Fruit fly (Drosophila melanogaster): ENCODE measurements around the gene SNF4Agamma.

Gene SNF4Agamma

dm6 chr3R:21097631-21098117, 42.9 kb upstream of the SNF4Agamma start, which contains the start of gene RhoGAP93B (continued):
- TF ChIP-seq Kr (GFP tag; optimal IDR thresholded peaks at IDR 0.05) (no peak), croc (GFP tag; conservative IDR thresholded peaks at IDR 0.05) (peak; percentile 71; the same call in 2 of the 3 replicates), Mes4 (GFP tag; optimal IDR thresholded peaks at IDR 0.05) (peak; percentile 81), CG4820 (GFP tag; optimal IDR thresholded peaks at IDR 0.05) (peak; percentile 56), CG1647 (GFP tag; optimal IDR thresholded peaks at IDR 0.05) (peak; percentile 85), nau (GFP tag; optimal IDR thresholded peaks at IDR 0.05) (no peak), stc (GFP tag; IDR thresholded peaks at IDR 0.05) (peak; percentile 87), CG17612 (GFP tag; IDR thresholded peaks at IDR 0.05) (peak; percentile 78), gce (GFP tag; IDR thresholded peaks at IDR 0.05) (0 out of 3 replicates have a peak, but pooled peaks have one; percentile 48), psq (GFP tag; optimal IDR thresholded peaks at IDR 0.05) (peak; percentile 77), E2f1 (GFP tag; IDR thresholded peaks at IDR 0.05) (peak; percentile 95), chn (GFP tag; optimal IDR thresholded peaks at IDR 0.05) (peak; percentile 86), PHDP (tag; optimal IDR thresholded peaks at IDR 0.05) (peak; percentile 84), CG16779 (GFP tag; IDR thresholded peaks at IDR 0.05) (peak; percentile 74), Taf1 (GFP tag; IDR thresholded peaks at IDR 0.05) (peak; percentile 80), odd (GFP tag; optimal IDR thresholded peaks at IDR 0.05) (peak; percentile 9), bcd (GFP tag; optimal IDR thresholded peaks at IDR 0.05) (peak; percentile 70), maf-S (GFP tag; optimal IDR thresholded peaks at IDR 0.05) (peak; percentile 60), lov (optimal IDR thresholded peaks at IDR 0.05) (no peak), lov (GFP tag; IDR thresholded peaks at IDR 0.05) (peak; percentile 78; the same call in 1 of the 3 replicates), CG8765 (GFP tag; IDR thresholded peaks at IDR 0.05) (peak; percentile 94), CG9215 (GFP tag; IDR thresholded peaks at IDR 0.05) (peak; percentile 90), Nf-YB (GFP tag; optimal IDR thresholded peaks at IDR 0.05) (peak; percentile 53), Hr39 (optimal IDR thresholded peaks at IDR 0.05) (no peak), CG10147 (GFP tag; optimal IDR thresholded peaks at IDR 0.05) (peak; percentile 86), trh (GFP tag; optimal IDR thresholded peaks at IDR 0.05) (peak; percentile 79), pho (GFP tag; optimal IDR thresholded peaks at IDR 0.05) (peak; percentile 93), CG33557 (GFP tag; optimal IDR thresholded peaks at IDR 0.05) (peak; percentile 69), cad (GFP tag; optimal IDR thresholded peaks at IDR 0.05) (no peak), CG6272 (GFP tag; IDR thresholded peaks at IDR 0.05) (peak; percentile 96), fd64A (GFP tag; optimal IDR thresholded peaks at IDR 0.05) (peak; percentile 22), sisA (GFP tag; IDR thresholded peaks at IDR 0.05) (peak; percentile 96), gt (GFP tag; IDR thresholded peaks at IDR 0.05) (peak; percentile 80), CG14014 (GFP tag; IDR thresholded peaks at IDR 0.05) (peak; percentile 94), HmgD (GFP tag; optimal IDR thresholded peaks at IDR 0.05) (peak; percentile 79), sob (GFP tag; IDR thresholded peaks at IDR 0.05) (peak; percentile 95), CG3281 (GFP tag; optimal IDR thresholded peaks at IDR 0.05) (peak; percentile 74), eve (GFP tag; optimal IDR thresholded peaks at IDR 0.05) (peak in 1 of 2 experiments; percentile 20), Jarid2 (GFP tag; optimal IDR thresholded peaks at IDR 0.05) (peak; percentile 78), Abd-B (GFP tag; optimal IDR thresholded peaks at IDR 0.05) (peak; percentile 86), CG5245 (GFP tag; optimal IDR thresholded peaks at IDR 0.05) (peak; percentile 70), CG4328 (GFP tag; optimal IDR thresholded peaks at IDR 0.05) (peak; percentile 71), CG7745 (tag; optimal IDR thresholded peaks at IDR 0.05) (no peak), CG43689 (GFP tag; IDR thresholded peaks at IDR 0.05) (no peak), Dad (GFP tag; optimal IDR thresholded peaks at IDR 0.05) (peak; percentile 92), NK7.1 (GFP tag; optimal IDR thresholded peaks at IDR 0.05) (peak; percentile 63), Mad (GFP tag; optimal IDR thresholded peaks at IDR 0.05) (peak; percentile 85), CG7839 (tag; optimal IDR thresholded peaks at IDR 0.05) (peak; percentile 76), CG30403 (GFP tag; optimal IDR thresholded peaks at IDR 0.05) (peak; percentile 81), Vsx1 (GFP tag; optimal IDR thresholded peaks at IDR 0.05) (no peak), Gug (GFP tag; IDR thresholded peaks at IDR 0.05) (peak; percentile 96), h (optimal IDR thresholded peaks at IDR 0.05) (no peak), Nf-YA (GFP tag; IDR thresholded peaks at IDR 0.05) (peak; percentile 86)
